Fruit fly (Drosophila melanogaster) whole organism, embryonic: ENCODE measurements around the gene LPCAT.
A peak's percentile ranks its signal among the peaks of the same experiment; 100 is the strongest.

Source experiments
- ATbp ChIP-seq: fragments of 200-800 bp; sonication (Bioruptor generic); optimal IDR thresholded peaks from 2 replicates; lab custom pipeline; 2017; ENCODE audit warnings: missing biosample characterization, mild to moderate bottlenecking, missing genetic modification characterization, missing genetic modification reagents
- Atf3 ChIP-seq: fragments of 200-800 bp; sonication (Bioruptor generic); optimal IDR thresholded peaks from 3 replicates; lab custom pipeline; 2016; ENCODE audit warnings: missing biosample characterization, missing genetic modification characterization
- Atf6 ChIP-seq: fragments of 200-800 bp; sonication (Bioruptor generic); IDR thresholded peaks from 2 replicates; pipeline ENCODE4 v1.3.6; 2022; ENCODE audit warnings: missing biosample characterization, missing genetic modification characterization
- Bgb ChIP-seq: fragments of 200-800 bp; sonication (Bioruptor generic); IDR thresholded peaks from 2 replicates; pipeline ENCODE4 v1.3.6; 2022; ENCODE audit warnings: missing biosample characterization, missing genetic modification characterization; ENCODE audit not compliant: partially characterized antibody
- Blimp-1 ChIP-seq: fragments of 200-800 bp; sonication (Bioruptor generic); optimal IDR thresholded peaks from 3 replicates; lab custom pipeline; 2018; ENCODE audit warnings: missing biosample characterization, missing genetic modification characterization, mild to moderate bottlenecking, moderate library complexity, missing genetic modification reagents
- CG11085 ChIP-seq: fragments of 200-800 bp; sonication (Bioruptor generic); IDR thresholded peaks from 2 replicates; pipeline ENCODE4 v1.3.6; 2022; ENCODE audit warnings: missing biosample characterization, missing genetic modification characterization
- CG12219 ChIP-seq: fragments of 200-800 bp; sonication (Bioruptor generic); optimal IDR thresholded peaks from 3 replicates; lab custom pipeline; 2018; ENCODE audit warnings: missing biosample characterization, mild to moderate bottlenecking, missing genetic modification characterization
- CG12391 ChIP-seq: fragments of 200-800 bp; sonication (Bioruptor generic); optimal IDR thresholded peaks from 3 replicates; lab custom pipeline; 2018; ENCODE audit warnings: missing biosample characterization, mild to moderate bottlenecking, missing genetic modification characterization, moderate library complexity
- CG13894 ChIP-seq: fragments of 200-800 bp; sonication (Bioruptor generic); optimal IDR thresholded peaks from 3 replicates; lab custom pipeline; 2018; ENCODE audit warnings: missing biosample characterization, mild to moderate bottlenecking, missing genetic modification characterization, moderate library complexity
- CG15073 ChIP-seq: fragments of 200-800 bp; sonication (Bioruptor generic); optimal IDR thresholded peaks from 2 replicates; lab custom pipeline; 2016; ENCODE audit warnings: missing biosample characterization, missing genetic modification characterization
- CG15479 ChIP-seq: fragments of 200-800 bp; sonication (Bioruptor generic); optimal IDR thresholded peaks from 3 replicates; lab custom pipeline; 2019; ENCODE audit warnings: missing biosample characterization, mild to moderate bottlenecking, missing genetic modification characterization, moderate library complexity
- CG1647 ChIP-seq: fragments of 200-800 bp; sonication (Bioruptor generic); optimal IDR thresholded peaks from 3 replicates; lab custom pipeline; 2016; ENCODE audit warnings: missing biosample characterization, missing genetic modification characterization
- CG17361 ChIP-seq: fragments of 200-800 bp; sonication (Bioruptor generic); IDR thresholded peaks from 3 replicates; pipeline ENCODE4 v1.3.6; 2022; ENCODE audit warnings: missing biosample characterization, missing genetic modification characterization
- CG17612 ChIP-seq: fragments of 200-800 bp; sonication (Bioruptor generic); IDR thresholded peaks from 2 replicates; pipeline ENCODE4 v1.3.6; 2022; ENCODE audit warnings: missing biosample characterization, missing genetic modification characterization
- CG2678 ChIP-seq: fragments of 200-800 bp; sonication (Bioruptor generic); optimal IDR thresholded peaks from 3 replicates; lab custom pipeline; 2019; ENCODE audit warnings: missing biosample characterization, mild to moderate bottlenecking, missing genetic modification characterization, moderate library complexity
- CG3163 ChIP-seq: fragments of 200-800 bp; sonication (Bioruptor generic); optimal IDR thresholded peaks from 3 replicates; lab custom pipeline; 2016; ENCODE audit warnings: missing biosample characterization, missing genetic modification characterization
- CG32772 ChIP-seq: fragments of 200-800 bp; sonication (Bioruptor generic); IDR thresholded peaks from 2 replicates; pipeline ENCODE4 v1.3.6; 2022; ENCODE audit warnings: missing biosample characterization, missing genetic modification characterization
- CG3838 ChIP-seq: fragments of 200-800 bp; sonication (Bioruptor generic); optimal IDR thresholded peaks from 3 replicates; lab custom pipeline; 2016; ENCODE audit warnings: missing biosample characterization, missing genetic modification characterization
- CG3847 ChIP-seq: fragments of 200-800 bp; sonication (Bioruptor generic); IDR thresholded peaks from 2 replicates; pipeline ENCODE4 v1.3.6; 2022; ENCODE audit warnings: missing biosample characterization, missing genetic modification characterization
- CG3995 ChIP-seq: fragments of 200-800 bp; sonication (Bioruptor generic); optimal IDR thresholded peaks from 3 replicates; lab custom pipeline; 2016; ENCODE audit warnings: missing biosample characterization, missing genetic modification characterization
- CG4424 ChIP-seq: fragments of 200-800 bp; sonication (Bioruptor generic); optimal IDR thresholded peaks from 3 replicates; lab custom pipeline; 2016; ENCODE audit warnings: missing biosample characterization, missing genetic modification characterization
- CG4730 ChIP-seq: fragments of 200-800 bp; sonication (Bioruptor generic); IDR thresholded peaks from 2 replicates; pipeline ENCODE4 v1.3.6; 2022; ENCODE audit warnings: missing biosample characterization, missing genetic modification characterization
- CG6272 ChIP-seq: fragments of 200-800 bp; sonication (Bioruptor generic); IDR thresholded peaks from 2 replicates; pipeline ENCODE4 v1.3.6; 2022; ENCODE audit warnings: missing biosample characterization, missing genetic modification characterization
- CG7357 ChIP-seq: fragments of 200-800 bp; sonication (Bioruptor generic); IDR thresholded peaks from 3 replicates; pipeline ENCODE4 v1.3.6; 2022; ENCODE audit warnings: missing biosample characterization, missing genetic modification characterization
- CG8290 ChIP-seq, 3 experiments: fragments of 200-800 bp; sonication (Bioruptor generic); optimal IDR thresholded peaks; 2 replicates each; lab custom pipeline; 2016 to 2019; ENCODE audit warnings: missing biosample characterization in 3 of 3, missing genetic modification characterization in 3 of 3, mild to moderate bottlenecking in 2 of 3, moderate library complexity in 1 of 3
- CG8359 ChIP-seq: fragments of 200-800 bp; sonication (Bioruptor generic); optimal IDR thresholded peaks from 2 replicates; lab custom pipeline; 2017; ENCODE audit warnings: missing biosample characterization, mild to moderate bottlenecking, missing genetic modification characterization, borderline replicate concordance
- CG8478 ChIP-seq: fragments of >200 bp; optimal IDR thresholded peaks from 2 replicates; lab custom pipeline; 2018
- CG9609 ChIP-seq: fragments of 200-800 bp; sonication (Bioruptor generic); optimal IDR thresholded peaks from 3 replicates; lab custom pipeline; 2016; ENCODE audit warnings: missing biosample characterization, missing genetic modification characterization
- CG9727 ChIP-seq: fragments of 200-800 bp; sonication (Bioruptor generic); optimal IDR thresholded peaks from 3 replicates; lab custom pipeline; 2017; ENCODE audit warnings: missing biosample characterization, mild to moderate bottlenecking, missing genetic modification characterization
- Elba2 ChIP-seq: fragments of 200-800 bp; sonication (Bioruptor generic); optimal IDR thresholded peaks from 3 replicates; lab custom pipeline; 2016; ENCODE audit warnings: missing biosample characterization, missing genetic modification characterization
- Gsc ChIP-seq: fragments of 200-800 bp; sonication (Bioruptor generic); IDR thresholded peaks from 2 replicates; pipeline ENCODE4 v1.3.6; 2022; ENCODE audit warnings: missing biosample characterization, missing genetic modification characterization
- Side ChIP-seq: fragments of 200-800 bp; sonication (Bioruptor generic); optimal IDR thresholded peaks from 2 replicates; lab custom pipeline; 2016; ENCODE audit warnings: missing biosample characterization, missing genetic modification characterization
- Ssrp ChIP-seq: fragments of 200-800 bp; sonication (Bioruptor generic); optimal IDR thresholded peaks from 2 replicates; lab custom pipeline; 2018; ENCODE audit warnings: missing biosample characterization, mild to moderate bottlenecking, missing genetic modification characterization, moderate library complexity
- Usf ChIP-seq: fragments of 200-800 bp; sonication (Bioruptor generic); optimal IDR thresholded peaks from 2 replicates; lab custom pipeline; 2017; ENCODE audit warnings: missing genotype, missing biosample characterization, missing genetic modification characterization
- Vsx1 ChIP-seq: fragments of 200-800 bp; sonication (Bioruptor generic); optimal IDR thresholded peaks from 2 replicates; lab custom pipeline; 2017; ENCODE audit warnings: missing biosample characterization, mild to moderate bottlenecking, missing genetic modification characterization, missing genetic modification reagents
- al ChIP-seq: fragments of 200-800 bp; sonication (Bioruptor generic); IDR thresholded peaks from 2 replicates; pipeline ENCODE4 v1.3.6; 2022; ENCODE audit warnings: missing biosample characterization, missing genetic modification characterization
- ase ChIP-seq: fragments of 200-800 bp; sonication (Bioruptor generic); IDR thresholded peaks from 3 replicates; pipeline ENCODE4 v1.3.6; 2022; ENCODE audit warnings: missing biosample characterization, missing genetic modification characterization
- bowl ChIP-seq: fragments of 200-800 bp; sonication (Bioruptor generic); IDR thresholded peaks from 2 replicates; pipeline ENCODE4 v1.3.6; 2022; ENCODE audit warnings: missing biosample characterization, missing genetic modification characterization
- cad ChIP-seq: fragments of >200 bp; optimal IDR thresholded peaks from 2 replicates; lab custom pipeline; 2017; ENCODE audit warnings: missing biosample characterization, missing genetic modification characterization
- chn ChIP-seq: fragments of 200-800 bp; sonication (Bioruptor generic); optimal IDR thresholded peaks from 2 replicates; lab custom pipeline; 2016; ENCODE audit warnings: missing biosample characterization, missing genetic modification characterization
- dimm ChIP-seq: fragments of 200-800 bp; sonication (Bioruptor generic); IDR thresholded peaks from 2 replicates; pipeline ENCODE4 v1.3.6; 2022; ENCODE audit warnings: missing biosample characterization, missing genetic modification characterization
- eve ChIP-seq, 2 experiments: fragments of >200 bp; optimal IDR thresholded peaks; 2 replicates each; lab custom pipeline; 2017; ENCODE audit warnings: missing biosample characterization in 2 of 2, missing genetic modification characterization in 2 of 2
- gcm2 ChIP-seq: fragments of 200-800 bp; sonication (Bioruptor generic); optimal IDR thresholded peaks from 2 replicates; lab custom pipeline; 2016; ENCODE audit warnings: missing biosample characterization, missing genetic modification characterization
- gfzf ChIP-seq: fragments of 200-800 bp; sonication (Bioruptor generic); optimal IDR thresholded peaks from 2 replicates; lab custom pipeline; 2016; ENCODE audit warnings: missing biosample characterization, mild to moderate bottlenecking, missing genetic modification characterization, moderate library complexity
- ind ChIP-seq: fragments of 200-800 bp; sonication (Bioruptor generic); optimal IDR thresholded peaks from 3 replicates; lab custom pipeline; 2016; ENCODE audit warnings: missing biosample characterization, missing genetic modification characterization
- lmd ChIP-seq: fragments of 200-800 bp; sonication (Bioruptor generic); IDR thresholded peaks from 2 replicates; pipeline ENCODE4 v1.3.6; 2022; ENCODE audit warnings: missing biosample characterization, missing genetic modification characterization
- mam ChIP-seq: fragments of 200-800 bp; sonication (Bioruptor generic); optimal IDR thresholded peaks from 3 replicates; lab custom pipeline; 2016; ENCODE audit warnings: missing biosample characterization, missing genetic modification characterization
- onecut ChIP-seq: fragments of 200-800 bp; sonication (Bioruptor generic); IDR thresholded peaks from 2 replicates; pipeline ENCODE4 v1.3.6; 2022; ENCODE audit warnings: missing biosample characterization, missing genetic modification characterization
- ro ChIP-seq: fragments of 200-800 bp; sonication (Bioruptor generic); IDR thresholded peaks from 2 replicates; pipeline ENCODE4 v1.3.6; 2022; ENCODE audit warnings: missing biosample characterization, missing genetic modification characterization
- ssp ChIP-seq: fragments of 200-800 bp; sonication (Bioruptor generic); IDR thresholded peaks from 2 replicates; pipeline ENCODE4 v1.3.6; 2022; ENCODE audit warnings: missing biosample characterization, missing genetic modification characterization

LPCAT gene

dm6 chrX:9578696-9579509 lies 884 bp downstream of the LPCAT start (continued):
- TF ChIP-seq Blimp-1 (GFP tag; lab: Kevin White, UChicago) (peak; percentile 98), CG7357 (GFP tag; lab: Robert Waterston, UW) (peak; percentile 94), CG3838 (GFP tag; lab: Kevin White, UChicago) (peak; percentile 96), CG2678 (peak; percentile 98), CG3995 (GFP tag; lab: Kevin White, UChicago) (peak; percentile 76), CG15073 (GFP tag; lab: Kevin White, UChicago) (peak; percentile 89), chn (GFP tag; lab: Kevin White, UChicago) (peak; percentile 99), ase (peak; percentile 98), CG13894 (tag; lab: Kevin White, UChicago) (peak; percentile 89), eve (GFP tag; optimal IDR thresholded peaks at IDR 0.05; lab: Kevin White, UChicago) (peak; percentile 77 to 94), CG12219 (GFP tag; lab: Kevin White, UChicago) (peak; percentile 97), cad (GFP tag; lab: Kevin White, UChicago) (no peak), CG4730 (GFP tag; lab: Robert Waterston, UW) (peak; percentile 98), CG8290 (GFP tag; optimal IDR thresholded peaks at IDR 0.05; lab: Kevin White, UChicago) (peak; percentile 93), CG8290 (tag; optimal IDR thresholded peaks at IDR 0.05; lab: Kevin White, UChicago) (peak; percentile 41 to 99), Atf6 (GFP tag; lab: Robert Waterston, UW) (peak; percentile 97), CG1647 (GFP tag; lab: Kevin White, UChicago) (peak; percentile 97), CG3847 (GFP tag; lab: Robert Waterston, UW) (peak; percentile 98), Vsx1 (GFP tag; lab: Kevin White, UChicago) (peak; percentile 95), Gsc (peak; percentile 98), CG15479 (no peak), dimm (GFP tag; lab: Robert Waterston, UW) (peak; percentile 98), CG8359 (peak; percentile 91), ind (peak; percentile 99), Ssrp (tag; lab: Kevin White, UChicago) (peak; percentile 99), CG6272 (GFP tag; lab: Robert Waterston, UW) (peak; percentile 98), CG17612 (peak; percentile 96), gcm2 (GFP tag; lab: Kevin White, UChicago) (peak; percentile 97), CG32772 (GFP tag; lab: Robert Waterston, UW) (peak; percentile 99), CG9727 (peak; percentile 98), CG9609 (GFP tag; lab: Kevin White, UChicago) (peak; percentile 98), CG17361 (GFP tag; lab: Robert Waterston, UW) (peak; percentile 98), mam (GFP tag; lab: Kevin White, UChicago) (peak; percentile 99), CG12391 (tag; lab: Kevin White, UChicago) (peak; percentile 98), gfzf (peak; percentile 33), ro (GFP tag; lab: Robert Waterston, UW) (peak; percentile 98), CG3163 (GFP tag; lab: Kevin White, UChicago) (peak; percentile 92), CG11085 (peak; percentile 97), Atf3 (GFP tag; lab: Kevin White, UChicago) (peak; percentile 98), al (GFP tag; lab: Robert Waterston, UW) (peak; percentile 97), ssp (GFP tag; lab: Robert Waterston, UW) (peak; percentile 94), lmd (GFP tag; lab: Robert Waterston, UW) (peak; percentile 99), onecut (GFP tag; lab: Robert Waterston, UW) (peak; percentile 96), Bgb (GFP tag; lab: Robert Waterston, UW) (no peak), Usf (GFP tag; lab: Kevin White, UChicago) (peak; percentile 99), bowl (GFP tag; lab: Robert Waterston, UW) (peak; percentile 94), CG8478 (lab: Kevin White, UChicago) (no peak), Elba2 (peak; percentile 89), CG4424 (GFP tag; lab: Kevin White, UChicago) (peak; percentile 98), ATbp (GFP tag; lab: Kevin White, UChicago) (peak; percentile 98), Side (GFP tag; lab: Kevin White, UChicago) (peak; percentile 98)
